Fruit fly (Drosophila melanogaster) whole organism, prepupa: ENCODE measurements around the gene Col4a1.
A peak's percentile ranks its signal among the peaks of the same experiment; 100 is the strongest.

Experiments
- CG10631 ChIP-seq: fragments of 200-800 bp; sonication (Bioruptor generic); optimal IDR thresholded peaks from 2 replicates; lab custom pipeline; 2016; ENCODE audit warnings: missing biosample characterization, missing genetic modification characterization
- CG11294 ChIP-seq: fragments of 200-800 bp; sonication (Bioruptor generic); IDR thresholded peaks from 2 replicates; pipeline ENCODE4 v1.3.6; 2022; ENCODE audit warnings: missing biosample characterization, missing genetic modification characterization
- CG11902 ChIP-seq: fragments of 200-800 bp; sonication (Bioruptor generic); optimal IDR thresholded peaks from 3 replicates; lab custom pipeline; 2016; ENCODE audit warnings: missing biosample characterization, missing genetic modification characterization
- CG15336 ChIP-seq: fragments of 200-800 bp; sonication (Bioruptor generic); IDR thresholded peaks from 2 replicates; pipeline ENCODE4 v1.3.6; 2022; ENCODE audit warnings: missing biosample characterization, missing genetic modification characterization
- CG1621 ChIP-seq: fragments of 200-800 bp; sonication (Bioruptor generic); optimal IDR thresholded peaks from 3 replicates; lab custom pipeline; 2018; ENCODE audit warnings: missing biosample characterization, mild to moderate bottlenecking, missing genetic modification characterization
- CG16779 ChIP-seq: fragments of 200-800 bp; sonication (Bioruptor generic); optimal IDR thresholded peaks from 3 replicates; lab custom pipeline; 2017; ENCODE audit warnings: missing biosample characterization, mild to moderate bottlenecking, missing genetic modification characterization
- CG3032 ChIP-seq: fragments of 200-800 bp; optimal IDR thresholded peaks from 2 replicates; lab custom pipeline; 2019; ENCODE audit warnings: missing biosample characterization, mild to moderate bottlenecking, missing genetic modification characterization, moderate library complexity
- CG34406 ChIP-seq: fragments of 200-800 bp; sonication (Bioruptor generic); optimal IDR thresholded peaks from 3 replicates; lab custom pipeline; 2016; ENCODE audit warnings: missing biosample characterization, missing genetic modification characterization
- CG3919 ChIP-seq: fragments of 200-800 bp; sonication (Bioruptor generic); optimal IDR thresholded peaks from 3 replicates; lab custom pipeline; 2016; ENCODE audit warnings: missing biosample characterization, missing genetic modification characterization
- CG4318 ChIP-seq: fragments of 200-800 bp; sonication (Bioruptor generic); optimal IDR thresholded peaks from 3 replicates; lab custom pipeline; 2017; ENCODE audit warnings: missing biosample characterization, mild to moderate bottlenecking, missing genetic modification characterization
- CG6163 ChIP-seq: fragments of 200-800 bp; sonication (Bioruptor generic); IDR thresholded peaks from 3 replicates; pipeline ENCODE4 v1.3.6; 2022; ENCODE audit warnings: missing biosample characterization, missing genetic modification characterization
- CG6276 ChIP-seq: fragments of 200-800 bp; sonication (Bioruptor generic); optimal IDR thresholded peaks from 2 replicates; lab custom pipeline; 2017; ENCODE audit warnings: missing biosample characterization, mild to moderate bottlenecking, missing genetic modification characterization
- CG6792 ChIP-seq: fragments of 200-800 bp; sonication (Bioruptor generic); optimal IDR thresholded peaks from 3 replicates; lab custom pipeline; 2016; ENCODE audit warnings: missing biosample characterization, missing genetic modification characterization
- CG6808 ChIP-seq: fragments of 200-800 bp; sonication (Bioruptor generic); optimal IDR thresholded peaks from 3 replicates; lab custom pipeline; 2017; ENCODE audit warnings: missing biosample characterization, missing genetic modification characterization, mild to moderate bottlenecking, moderate library complexity, missing genetic modification reagents
- CG8119 ChIP-seq: fragments of 200-800 bp; sonication (Bioruptor generic); IDR thresholded peaks from 3 replicates; pipeline ENCODE4 v1.3.6; 2022; ENCODE audit warnings: missing biosample characterization, missing genetic modification characterization
- CG8319 ChIP-seq: fragments of 200-800 bp; sonication (Bioruptor generic); optimal IDR thresholded peaks from 3 replicates; lab custom pipeline; 2016; ENCODE audit warnings: missing biosample characterization, missing genetic modification characterization
- CG8632 ChIP-seq: fragments of 200-800 bp; sonication (Bioruptor generic); optimal IDR thresholded peaks from 3 replicates; lab custom pipeline; 2016; ENCODE audit warnings: missing biosample characterization, missing genetic modification characterization
- CG9139 ChIP-seq: fragments of 200-800 bp; sonication (Bioruptor generic); optimal IDR thresholded peaks from 3 replicates; lab custom pipeline; 2017; ENCODE audit warnings: missing biosample characterization, mild to moderate bottlenecking, missing genetic modification characterization
- Eip78C ChIP-seq: fragments of 200-800 bp; sonication (Bioruptor generic); peaks from one replicate; lab custom pipeline; 2016; ENCODE audit warnings: missing biosample characterization, missing genetic modification characterization
- Eip93F ChIP-seq: fragments of 200-800 bp; sonication (Bioruptor generic); optimal IDR thresholded peaks from 2 replicates; lab custom pipeline; 2016; ENCODE audit warnings: missing biosample characterization, mild to moderate bottlenecking, missing genetic modification characterization
- Ets21C ChIP-seq: fragments of 200-800 bp; sonication (Bioruptor generic); optimal IDR thresholded peaks from 3 replicates; lab custom pipeline; 2016; ENCODE audit warnings: missing biosample characterization, missing genetic modification characterization
- Ets96B ChIP-seq: fragments of 200-800 bp; optimal IDR thresholded peaks from 2 replicates; lab custom pipeline; 2019; ENCODE audit warnings: missing biosample characterization, mild to moderate bottlenecking, missing genetic modification characterization, moderate library complexity
- Gug ChIP-seq: fragments of 200-800 bp; sonication (Bioruptor generic); IDR thresholded peaks from 2 replicates; pipeline ENCODE4 v1.3.6; 2022; ENCODE audit warnings: missing biosample characterization, missing genetic modification characterization
- Hr38 ChIP-seq: sonication (Bioruptor generic); optimal IDR thresholded peaks from 2 replicates; lab custom pipeline; 2016; ENCODE audit warnings: missing biosample characterization, missing genetic modification characterization
- Hr39 ChIP-seq: fragments of 200-800 bp; sonication (Bioruptor generic); optimal IDR thresholded peaks from 2 replicates; lab custom pipeline; 2016; ENCODE audit warnings: missing biosample characterization, missing genetic modification characterization
- Hr4 ChIP-seq: fragments of 200-800 bp; sonication (Bioruptor generic); optimal IDR thresholded peaks from 3 replicates; lab custom pipeline; 2016; ENCODE audit warnings: missing biosample characterization, missing genetic modification characterization
- Lpt ChIP-seq: fragments of 200-800 bp; sonication (Bioruptor generic); optimal IDR thresholded peaks from 3 replicates; lab custom pipeline; 2016; ENCODE audit warnings: missing biosample characterization, missing genetic modification characterization
- Met ChIP-seq: fragments of 200-800 bp; sonication (Bioruptor generic); optimal IDR thresholded peaks from 3 replicates; lab custom pipeline; 2016; ENCODE audit warnings: missing biosample characterization, missing genetic modification characterization
- OdsH ChIP-seq: fragments of 200-800 bp; sonication (Bioruptor generic); optimal IDR thresholded peaks from 3 replicates; lab custom pipeline; 2016; ENCODE audit warnings: missing biosample characterization, missing genetic modification characterization
- Smox ChIP-seq: fragments of 200-800 bp; sonication (Bioruptor generic); optimal IDR thresholded peaks from 3 replicates; lab custom pipeline; 2016; ENCODE audit warnings: missing biosample characterization, missing genetic modification characterization
- Sox102F ChIP-seq: fragments of 200-800 bp; sonication (Bioruptor generic); optimal IDR thresholded peaks from 2 replicates; lab custom pipeline; 2016; ENCODE audit warnings: missing biosample characterization, mild to moderate bottlenecking, missing genetic modification characterization
- Sox14 ChIP-seq: fragments of 200-800 bp; sonication (Bioruptor generic); optimal IDR thresholded peaks from 3 replicates; lab custom pipeline; 2016; ENCODE audit warnings: missing biosample characterization, missing genetic modification characterization
- acj6 ChIP-seq: fragments of 200-800 bp; sonication (Bioruptor generic); optimal IDR thresholded peaks from 3 replicates; lab custom pipeline; 2016; ENCODE audit warnings: missing biosample characterization, missing genetic modification characterization
- cyc ChIP-seq: fragments of 200-800 bp; sonication (Bioruptor generic); optimal IDR thresholded peaks from 3 replicates; lab custom pipeline; 2016; ENCODE audit warnings: missing biosample characterization, missing genetic modification characterization
- eg ChIP-seq: fragments of 200-800 bp; sonication (Bioruptor generic); IDR thresholded peaks from 3 replicates; pipeline ENCODE4 v1.3.6; 2022; ENCODE audit warnings: missing biosample characterization, missing genetic modification characterization
- esn ChIP-seq: fragments of 200-800 bp; sonication (Bioruptor generic); optimal IDR thresholded peaks from 2 replicates; lab custom pipeline; 2016; ENCODE audit warnings: missing biosample characterization, mild to moderate bottlenecking, missing genetic modification characterization, moderate library complexity
- fd59A ChIP-seq: fragments of 200-800 bp; sonication (Bioruptor generic); optimal IDR thresholded peaks from 2 replicates; lab custom pipeline; 2017; ENCODE audit warnings: missing biosample characterization, mild to moderate bottlenecking, missing genetic modification characterization, missing genetic modification reagents
- fd85E ChIP-seq: fragments of 200-800 bp; sonication (Bioruptor generic); optimal IDR thresholded peaks from 3 replicates; lab custom pipeline; 2016; ENCODE audit warnings: missing biosample characterization, missing genetic modification characterization
- fkh ChIP-seq: fragments of 200-800 bp; sonication (Bioruptor generic); optimal IDR thresholded peaks from 3 replicates; lab custom pipeline; 2017; ENCODE audit warnings: missing biosample characterization, mild to moderate bottlenecking, missing genetic modification characterization, moderate library complexity
- net ChIP-seq: fragments of 200-800 bp; sonication (Bioruptor generic); optimal IDR thresholded peaks from 3 replicates; lab custom pipeline; 2016; ENCODE audit warnings: missing biosample characterization, missing genetic modification characterization
- salr ChIP-seq, 2 experiments: fragments of 200-800 bp; sonication (Bioruptor generic); optimal IDR thresholded peaks; 3 replicates each; lab custom pipeline; 2016 to 2018; ENCODE audit warnings: missing biosample characterization in 2 of 2, missing genetic modification characterization in 2 of 2, mild to moderate bottlenecking in 1 of 2
- spab ChIP-seq: fragments of 200-800 bp; sonication (Bioruptor generic); optimal IDR thresholded peaks from 2 replicates; lab custom pipeline; 2017; ENCODE audit warnings: missing biosample characterization, mild to moderate bottlenecking, missing genetic modification characterization, missing genetic modification reagents
- ss ChIP-seq, 2 experiments: fragments of 200-800 bp; sonication (Bioruptor generic); optimal IDR thresholded peaks; 2 replicates in 1 of 2; 3 replicates in 1 of 2; lab custom pipeline; 2017 to 2018; ENCODE audit warnings: mild to moderate bottlenecking in 2 of 2, missing biosample characterization in 2 of 2, missing genetic modification characterization in 2 of 2, moderate library complexity in 1 of 2
- svp ChIP-seq: fragments of 200-800 bp; sonication (Bioruptor generic); peaks from one replicate; lab custom pipeline; 2016; ENCODE audit warnings: missing biosample characterization, missing genetic modification characterization
- topi ChIP-seq: fragments of 200-800 bp; sonication (Bioruptor generic); optimal IDR thresholded peaks from 3 replicates; lab custom pipeline; 2016; ENCODE audit warnings: missing biosample characterization, missing genetic modification characterization
- vri ChIP-seq: fragments of 200-800 bp; sonication (Bioruptor generic); optimal IDR thresholded peaks from 3 replicates; lab custom pipeline; 2016; ENCODE audit warnings: missing biosample characterization, mild to moderate bottlenecking, missing genetic modification characterization

Col4a1 gene

DNA sequence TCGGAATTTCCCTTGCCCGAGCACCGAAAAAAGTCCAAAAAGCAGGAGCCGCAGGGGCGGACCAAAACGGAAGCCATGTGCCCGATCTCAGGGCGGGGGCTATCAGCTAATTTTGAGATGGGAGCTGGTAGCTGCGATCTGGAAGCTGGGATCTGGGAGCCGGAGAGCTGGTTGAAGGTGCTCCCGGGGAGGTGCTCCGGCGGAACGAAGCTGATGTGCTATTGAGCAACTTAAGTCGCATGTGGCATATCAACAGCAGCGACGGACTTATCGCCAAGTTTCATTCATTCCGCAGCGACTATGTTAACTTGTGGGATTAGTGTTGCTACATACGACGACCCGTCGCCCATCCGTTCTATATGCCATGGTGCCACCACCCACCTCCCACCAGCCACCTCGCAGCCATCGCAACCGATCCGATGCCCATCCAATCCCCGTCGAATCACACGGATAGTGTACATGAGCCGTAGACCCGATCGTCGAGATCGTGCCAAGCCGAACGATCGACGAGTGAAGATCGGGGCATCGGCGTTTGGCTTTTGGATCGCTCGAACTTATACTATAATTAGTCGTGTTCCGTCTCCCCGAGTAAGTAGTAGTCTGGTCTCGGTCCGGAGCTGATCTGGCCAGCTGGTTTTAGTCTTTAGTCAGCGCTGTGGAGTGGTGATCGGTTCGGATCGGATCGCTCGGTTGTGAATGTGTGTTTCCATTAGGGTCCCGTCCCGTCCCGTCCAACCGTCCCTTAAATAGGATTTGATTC, at the start of gene Col4a1:
TSS of gene Col4a1 (plus strand) at position 561 of the 760 bp plus-strand sequence.
- TF ChIP-seq eg (GFP tag; lab: Robert Waterston, UW) (0 out of 3 replicates have a peak, but pooled peaks have one; percentile 12), svp (peak; percentile 73), Ets21C (GFP tag; lab: Kevin White, UChicago) (no peak), CG6163 (GFP tag; lab: Robert Waterston, UW) (0 out of 3 replicates have a peak, but pooled peaks have one; percentile 22), CG9139 (no peak), Eip78C (GFP tag; lab: Kevin White, UChicago) (peak; percentile 15)
- TF ChIP-seq, all 60 proteins: peak for 4

dm6 chr2L:4981278-4981966, 48.0 kb upstream of the Col4a1 start, which contains the start of the genes CG8892 and CG34126:
CG8892 (minus strand) TSS chr2L:4981592.
CG34126 (plus strand) TSS chr2L:4981614.
- TF ChIP-seq fkh (peak; percentile 81), CG8119 (GFP tag; lab: Robert Waterston, UW) (peak; percentile 88), fd85E (GFP tag; lab: Kevin White, UChicago) (peak; percentile 90), Lpt (GFP tag; lab: Kevin White, UChicago) (peak; percentile 90), CG9139 (peak; percentile 80), OdsH (GFP tag; lab: Kevin White, UChicago) (peak; percentile 99), CG10631 (peak; percentile 99), CG4318 (GFP tag; lab: Kevin White, UChicago) (peak; percentile 96), Smox (GFP tag; lab: Kevin White, UChicago) (peak; percentile 96), Hr39 (peak; percentile 98), vri (GFP tag; lab: Kevin White, UChicago) (peak; percentile 95), Gug (peak; percentile 94), CG6808 (GFP tag; lab: Kevin White, UChicago) (peak; percentile 93), CG1621 (tag; lab: Kevin White, UChicago) (peak; percentile 87), net (peak; percentile 94), Ets21C (GFP tag; lab: Kevin White, UChicago) (peak; percentile 97), Sox102F (GFP tag; lab: Kevin White, UChicago) (peak; percentile 96), Met (peak; percentile 95), CG15336 (GFP tag; lab: Robert Waterston, UW) (peak; percentile 84), Eip78C (GFP tag; lab: Kevin White, UChicago) (peak; percentile 98), esn (GFP tag; lab: Kevin White, UChicago) (peak; percentile 98), svp (peak; percentile 97), spab (peak; percentile 91), CG34406 (GFP tag; lab: Kevin White, UChicago) (peak; percentile 94), CG6276 (GFP tag; lab: Kevin White, UChicago) (peak; percentile 81), salr (GFP tag; optimal IDR thresholded peaks at IDR 0.05; lab: Kevin White, UChicago) (peak; percentile 91 to 96), Hr4 (GFP tag; lab: Kevin White, UChicago) (peak; percentile 96), CG11902 (GFP tag; lab: Kevin White, UChicago) (peak; percentile 98), fd59A (GFP tag; lab: Kevin White, UChicago) (peak; percentile 96), Hr38 (GFP tag; lab: Kevin White, UChicago) (no peak), CG6792 (GFP tag; lab: Kevin White, UChicago) (peak; percentile 95), cyc (GFP tag; lab: Kevin White, UChicago) (peak; percentile 98), topi (GFP tag; lab: Kevin White, UChicago) (peak; percentile 97), CG8319 (peak; percentile 96), eg (GFP tag; lab: Robert Waterston, UW) (peak; percentile 89), ss (GFP tag; optimal IDR thresholded peaks at IDR 0.05; lab: Kevin White, UChicago) (peak; percentile 85 to 95), CG8632 (GFP tag; lab: Kevin White, UChicago) (peak; percentile 95), acj6 (GFP tag; lab: Kevin White, UChicago) (peak; percentile 98), Ets96B (tag; lab: Kevin White, UChicago) (peak; percentile 92), Eip93F (GFP tag; lab: Kevin White, UChicago) (peak; percentile 87), CG3032 (tag; lab: Kevin White, UChicago) (peak; percentile 98), CG3919 (GFP tag; lab: Kevin White, UChicago) (peak; percentile 98), CG16779 (tag; lab: Kevin White, UChicago) (peak; percentile 82), Sox14 (GFP tag; lab: Kevin White, UChicago) (peak; percentile 97), CG11294 (GFP tag; lab: Robert Waterston, UW) (peak; percentile 88)
